Fruit fly (Drosophila melanogaster) whole organism, embryonic: Measurements from ENCODE around the gene CG31827.
"Not testable (repeated sequence)": the region's sequence is repeated elsewhere in the genome, so short reads cannot be mapped to it uniquely, and the experiment has no call there.

ENCODE experiments used
- CG11398 ChIP-seq: fragments of 200-800 bp; sonication (Bioruptor generic); optimal IDR thresholded peaks from 2 replicates; lab custom pipeline; 2016; ENCODE audit warnings: missing biosample characterization, missing genetic modification characterization
- CG1647 ChIP-seq: fragments of 200-800 bp; sonication (Bioruptor generic); optimal IDR thresholded peaks from 3 replicates; lab custom pipeline; 2016; ENCODE audit warnings: missing biosample characterization, missing genetic modification characterization
- CG2199 ChIP-seq: fragments of 200-800 bp; sonication (Bioruptor generic); IDR thresholded peaks from 3 replicates; pipeline ENCODE4 v1.3.6; 2022; ENCODE audit warnings: missing biosample characterization, missing genetic modification characterization
- CG3847 ChIP-seq: fragments of 200-800 bp; sonication (Bioruptor generic); IDR thresholded peaks from 2 replicates; pipeline ENCODE4 v1.3.6; 2022; ENCODE audit warnings: missing biosample characterization, missing genetic modification characterization
- CG7745 ChIP-seq: fragments of 200-800 bp; sonication (Bioruptor generic); optimal IDR thresholded peaks from 2 replicates; lab custom pipeline; 2018; ENCODE audit warnings: missing biosample characterization, mild to moderate bottlenecking, missing genetic modification characterization, moderate library complexity
- CG7928 ChIP-seq: fragments of 200-800 bp; sonication (Bioruptor generic); optimal IDR thresholded peaks from 2 replicates; lab custom pipeline; 2017; ENCODE audit warnings: missing biosample characterization, mild to moderate bottlenecking, missing genetic modification characterization
- Doc2 ChIP-seq: fragments of 200-800 bp; sonication (Bioruptor generic); IDR thresholded peaks from 2 replicates; pipeline ENCODE4 v1.3.6; 2022; ENCODE audit warnings: missing biosample characterization, missing genetic modification characterization
- chif ChIP-seq, 2 experiments: fragments of 200-800 bp; sonication (Bioruptor generic); optimal IDR thresholded peaks; 3 replicates each; lab custom pipeline; 2016; ENCODE audit warnings: missing biosample characterization in 2 of 2, missing genetic modification characterization in 2 of 2
- croc ChIP-seq: fragments of 200-800 bp; sonication (Bioruptor generic); conservative IDR thresholded peaks from 3 replicates; pipeline ENCODE4 v1.3.6; 2022; ENCODE audit warnings: missing biosample characterization, missing genetic modification characterization
- gem ChIP-seq: fragments of 200-800 bp; sonication (Bioruptor generic); optimal IDR thresholded peaks from 2 replicates; lab custom pipeline; 2019; ENCODE audit warnings: missing biosample characterization, mild to moderate bottlenecking, missing genetic modification characterization, moderate library complexity
- gt ChIP-seq: fragments of 200-800 bp; sonication (Bioruptor generic); IDR thresholded peaks from 2 replicates; pipeline ENCODE4 v1.3.6; 2022; ENCODE audit warnings: missing biosample characterization, missing genetic modification characterization
- sna ChIP-seq: fragments of 200-800 bp; sonication (Bioruptor generic); IDR thresholded peaks from 2 replicates; pipeline ENCODE4 v1.3.6; 2022; ENCODE audit warnings: missing biosample characterization, missing genetic modification characterization; ENCODE audit not compliant: partially characterized antibody

DNA sequence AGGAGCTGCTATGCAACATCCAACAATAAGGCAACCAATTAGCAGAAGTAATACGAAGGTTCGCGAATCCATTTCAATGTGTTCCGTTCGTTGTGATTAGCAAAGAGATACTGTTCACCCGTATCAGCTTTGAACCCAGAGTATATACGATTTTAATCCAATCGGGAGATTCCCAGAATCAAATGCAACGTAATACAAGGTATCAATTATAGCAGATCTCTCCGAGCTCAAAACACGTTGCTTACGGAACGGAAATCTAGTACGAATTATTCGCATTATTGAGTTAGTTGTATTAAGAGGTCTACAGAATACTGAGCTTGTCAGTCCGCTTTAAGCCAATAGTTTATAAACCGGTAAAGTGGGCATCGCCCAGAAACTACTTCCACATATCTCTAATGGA, 45.6 kb upstream of the CG31827 start, which contains the start of gene CG44141:
- TF ChIP-seq Doc2 (GFP tag; lab: Robert Waterston, UW); CG1647 (GFP tag; lab: Kevin White, UChicago); CG7745 (tag; lab: Kevin White, UChicago); gem (tag; lab: Kevin White, UChicago); CG7928 (GFP tag; lab: Kevin White, UChicago); chif (GFP tag; optimal IDR thresholded peaks at IDR 0.05; lab: Kevin White, UChicago); croc; CG11398 (GFP tag; lab: Kevin White, UChicago); gt (GFP tag; lab: Robert Waterston, UW); CG3847 (GFP tag; lab: Robert Waterston, UW); CG2199 (GFP tag; lab: Robert Waterston, UW); sna: not testable (repeated sequence)
